Worm (Caenorhabditis elegans) whole organism, L4/young adult: ENCODE measurements around the gene spp-1.

Experiments
- W03F9.2 ChIP-seq: fragments of 150-350 bp; optimal IDR thresholded peaks from 2 replicates; lab custom pipeline; 2014; ENCODE audit warnings: missing biosample characterization, missing genetic modification characterization
- dao-5 ChIP-seq: sonication (generic microtip); optimal IDR thresholded peaks from 2 replicates; lab custom pipeline; 2016; ENCODE audit warnings: missing genotype, missing genetic modification characterization, moderate library complexity, missing compliant biosample characterization
- him-1 ChIP-seq: sonication (generic microtip); optimal IDR thresholded peaks from 2 replicates; lab custom pipeline; 2016; ENCODE audit warnings: missing genotype, missing genetic modification reagents, missing genetic modification characterization, missing compliant biosample characterization

The spp-1 gene

ce11 chrIII:10367355-10367909 is 12.0 kb upstream of the spp-1 start:
- TF ChIP-seq dao-5 (tag; lab: Kevin White, UChicago) (no peak), W03F9.2 (no peak), him-1 (tag; lab: Kevin White, UChicago) (no peak)

ce11 chrIII:10364656-10365055 is 9.2 kb upstream of the spp-1 start, which contains the start of gene tbc-8:
tbc-8 (plus strand) TSS chrIII:10364956.
- no peak for TF ChIP-seq him-1 (tag; lab: Kevin White, UChicago)
- TF ChIP-seq dao-5 (tag; lab: Kevin White, UChicago): no peak
- no peak for TF ChIP-seq W03F9.2

- no peak for TF ChIP-seq him-1 (tag; lab: Kevin White, UChicago)
- TF ChIP-seq W03F9.2: no peak
- no peak for TF ChIP-seq dao-5 (tag; lab: Kevin White, UChicago)
Measured at ce11 chrIII:10362920-10363319, 7.5 kb upstream of the spp-1 start.

- TF ChIP-seq dao-5 (tag; lab: Kevin White, UChicago): no peak
- no peak for TF ChIP-seq him-1 (tag; lab: Kevin White, UChicago)
- TF ChIP-seq W03F9.2: no peak
Measured at ce11 chrIII:10361456-10361855, 6.0 kb upstream of the spp-1 start.

ce11 chrIII:10359916-10360315 is 4.4 kb upstream of the spp-1 start:
- TF ChIP-seq dao-5 (tag; lab: Kevin White, UChicago) (no peak), W03F9.2 (no peak), him-1 (tag; lab: Kevin White, UChicago) (no peak)

ce11 chrIII:10358751-10359150 is 3.3 kb upstream of the spp-1 start:
- no peak for TF ChIP-seq him-1 (tag; lab: Kevin White, UChicago)
- TF ChIP-seq dao-5 (tag; lab: Kevin White, UChicago): no peak
- no peak for TF ChIP-seq W03F9.2

- TF ChIP-seq W03F9.2: peak; percentile 57
- no peak for TF ChIP-seq him-1 (tag; lab: Kevin White, UChicago)
Measured at ce11 chrIII:10357598-10358186, 2.2 kb upstream of the spp-1 start, which contains the start of gene umps-1. umps-1 (minus strand) TSS chrIII:10357648.

- TF ChIP-seq W03F9.2 (no peak), dao-5 (tag; lab: Kevin White, UChicago) (no peak), him-1 (tag; lab: Kevin White, UChicago) (no peak)
Measured at ce11 chrIII:10354591-10354990, 877 bp downstream of the spp-1 start.

ce11 chrIII:10353423-10353822 is 2.0 kb downstream of the spp-1 start:
- no peak for TF ChIP-seq W03F9.2
- TF ChIP-seq dao-5 (tag; lab: Kevin White, UChicago): no peak
- TF ChIP-seq him-1 (tag; lab: Kevin White, UChicago): no peak

ce11 chrIII:10351595-10352207 is 3.8 kb downstream of the spp-1 start, which contains the start of gene T07C4.3:
T07C4.3 (plus strand) TSS chrIII:10352157.
- TF ChIP-seq dao-5 (tag; lab: Kevin White, UChicago) (no peak), him-1 (tag; lab: Kevin White, UChicago) (no peak), W03F9.2 (no peak)

ce11 chrIII:10347049-10347448 is 8.4 kb downstream of the spp-1 start, which contains the start of gene tbx-8:
tbx-8 (plus strand) TSS chrIII:10347349.
- no peak for TF ChIP-seq him-1 (tag; lab: Kevin White, UChicago)
- TF ChIP-seq W03F9.2: no peak
- TF ChIP-seq dao-5 (tag; lab: Kevin White, UChicago): no peak

ce11 chrIII:10344762-10345161 is 10.7 kb downstream of the spp-1 start:
- TF ChIP-seq dao-5 (tag; lab: Kevin White, UChicago): no peak
- TF ChIP-seq him-1 (tag; lab: Kevin White, UChicago): no peak
- TF ChIP-seq W03F9.2: no peak

ce11 chrIII:10341758-10342157 is 13.7 kb downstream of the spp-1 start, which contains the start of gene tbx-9:
tbx-9 (minus strand) TSS chrIII:10341858.
- no peak for TF ChIP-seq him-1 (tag; lab: Kevin White, UChicago)
- no peak for TF ChIP-seq dao-5 (tag; lab: Kevin White, UChicago)
- TF ChIP-seq W03F9.2: no peak

ce11 chrIII:10339949-10340348 is 15.5 kb downstream of the spp-1 start:
- no peak for TF ChIP-seq W03F9.2
- TF ChIP-seq him-1 (tag; lab: Kevin White, UChicago): no peak
